Fruit fly (Drosophila melanogaster): ENCODE measurements around the gene CG6015.

CG6015 gene

DNA sequence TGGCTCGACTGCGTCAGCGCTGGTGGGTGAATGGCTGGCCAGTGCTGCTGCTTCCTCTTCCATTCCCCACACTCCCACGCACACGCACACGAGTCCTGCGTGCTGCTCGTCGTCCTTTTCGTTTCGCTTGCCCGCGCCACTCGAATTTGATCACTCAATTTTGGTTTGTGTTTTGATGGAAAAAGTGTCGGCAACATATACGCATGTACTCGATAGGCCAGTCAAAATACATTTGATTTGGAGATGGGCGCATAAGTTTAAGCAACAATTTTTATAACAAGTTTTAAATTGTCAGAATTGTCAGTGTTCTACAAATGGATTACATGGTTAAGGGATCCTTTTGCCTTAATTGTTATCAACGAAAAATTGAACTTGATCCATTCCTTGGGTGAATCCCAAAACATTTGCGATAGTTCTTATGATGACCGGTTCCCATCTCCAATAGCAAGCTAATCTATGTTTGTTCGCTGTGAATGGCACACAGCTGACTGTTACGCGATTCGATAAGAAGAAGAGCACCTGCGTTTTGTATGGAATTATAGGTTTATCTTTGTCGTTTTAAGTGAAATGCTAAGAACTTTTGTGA is 11.0 kb downstream of the CG6015 start, which contains the start of the genes Mitofilin and mRpL35 (continued):
- peak; percentile 50 for TF ChIP-seq OdsH (GFP tag; optimal IDR thresholded peaks at IDR 0.05)
- peak; percentile 63 for TF ChIP-seq esn (GFP tag; optimal IDR thresholded peaks at IDR 0.05)
- peak; percentile 38 for TF ChIP-seq acj6 (GFP tag; optimal IDR thresholded peaks at IDR 0.05)
- TF ChIP-seq CG31627 (GFP tag; optimal IDR thresholded peaks at IDR 0.05): peak; percentile 68
- peak; percentile 2 for TF ChIP-seq CG6792 (GFP tag; optimal IDR thresholded peaks at IDR 0.05)
- peak; percentile 28; the same call in 1 of the 3 replicates for TF ChIP-seq CG6163 (GFP tag; IDR thresholded peaks at IDR 0.05)

DNA sequence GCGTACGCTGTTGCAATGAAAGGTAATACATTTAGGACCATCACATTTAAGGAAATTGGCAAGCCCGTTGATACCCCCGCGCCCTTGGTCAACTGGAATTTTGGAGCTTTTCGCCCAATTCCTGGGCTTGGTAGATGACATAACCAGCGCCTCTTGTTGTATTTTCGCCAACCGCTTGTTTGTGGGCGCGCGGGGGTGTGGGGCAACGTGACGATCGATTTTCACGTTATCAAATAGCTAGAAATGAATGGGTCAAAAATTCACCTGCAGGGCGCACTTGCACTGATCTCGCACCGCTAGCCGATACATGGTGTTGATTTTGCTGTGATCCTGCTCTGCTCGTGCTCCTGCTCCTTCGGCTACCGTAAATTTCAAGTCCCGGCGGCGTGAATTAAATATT is 11.5 kb downstream of the CG6015 start:
- TF ChIP-seq Blimp-1 (GFP tag; optimal IDR thresholded peaks at IDR 0.05): no peak
- no peak for TF ChIP-seq Sox102F (GFP tag; optimal IDR thresholded peaks at IDR 0.05)
- TF ChIP-seq fkh (GFP tag; optimal IDR thresholded peaks at IDR 0.05): no peak
- no peak for TF ChIP-seq CG6808 (GFP tag; optimal IDR thresholded peaks at IDR 0.05)
- TF ChIP-seq CG15336 (GFP tag; IDR thresholded peaks at IDR 0.05): 0 out of 2 replicates have a peak, but pooled peaks have one; percentile 16
- TF ChIP-seq vri (GFP tag; optimal IDR thresholded peaks at IDR 0.05): peak; percentile 90
- no peak for TF ChIP-seq Ets96B (tag; optimal IDR thresholded peaks at IDR 0.05)
- peak; percentile 17 for TF ChIP-seq Eip78C (GFP tag)
- no peak for TF ChIP-seq dac (GFP tag; optimal IDR thresholded peaks at IDR 0.05)
- TF ChIP-seq spab (GFP tag; optimal IDR thresholded peaks at IDR 0.05): no peak

DNA sequence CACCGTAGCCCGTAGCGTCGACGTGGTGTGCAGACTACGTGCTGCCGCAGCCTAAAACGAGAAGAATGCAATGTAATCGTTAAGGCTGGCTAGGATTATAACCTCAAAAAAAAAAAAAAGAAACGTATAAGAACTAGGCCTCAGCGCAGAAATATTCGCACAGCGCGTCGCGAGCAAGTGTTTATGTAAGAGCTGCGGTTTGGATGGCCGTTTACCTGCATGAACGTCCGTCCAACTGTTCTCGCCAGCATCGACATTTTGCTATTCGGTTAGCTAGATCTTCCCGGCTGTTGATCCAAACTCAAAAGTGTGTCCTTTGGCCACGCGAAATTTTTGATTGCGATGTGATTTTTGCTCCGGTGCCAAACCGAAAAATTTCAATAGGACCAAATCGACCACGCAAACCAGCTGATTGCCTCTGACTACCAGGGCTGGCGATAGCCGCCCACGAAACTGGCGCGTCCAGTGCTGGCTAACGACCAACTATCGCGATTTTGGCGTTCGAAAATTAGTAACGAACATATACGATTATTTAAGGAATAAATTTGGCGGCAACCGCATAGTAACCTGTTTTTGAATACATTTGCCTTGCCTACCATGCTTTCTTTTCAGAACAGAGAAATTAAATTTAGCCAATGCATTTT is 15.2 kb downstream of the CG6015 start, which contains the start of gene Idh3b:
Gene Idh3b, minus strand, starts transcription at position 606 of the 644 bp plus-strand sequence.
- TF ChIP-seq cyc (GFP tag; optimal IDR thresholded peaks at IDR 0.05) (peak; percentile 56), CG8319 (GFP tag; optimal IDR thresholded peaks at IDR 0.05) (no peak), Sox15 (GFP tag; optimal IDR thresholded peaks at IDR 0.05) (peak; percentile 16), Ets96B (tag; optimal IDR thresholded peaks at IDR 0.05) (no peak), Hr39 (GFP tag; optimal IDR thresholded peaks at IDR 0.05) (peak; percentile 55), CG11902 (GFP tag; optimal IDR thresholded peaks at IDR 0.05) (peak; percentile 21), CG7368 (GFP tag; optimal IDR thresholded peaks at IDR 0.05) (no peak), CG16779 (tag; optimal IDR thresholded peaks at IDR 0.05) (no peak), CG11294 (GFP tag; IDR thresholded peaks at IDR 0.05) (no peak), lz (GFP tag; optimal IDR thresholded peaks at IDR 0.05) (peak; percentile 62), CG31627 (GFP tag; optimal IDR thresholded peaks at IDR 0.05) (peak; percentile 53), Sox14 (GFP tag; optimal IDR thresholded peaks at IDR 0.05) (peak; percentile 55), CG10631 (GFP tag; optimal IDR thresholded peaks at IDR 0.05) (peak; percentile 10), CG3032 (tag; optimal IDR thresholded peaks at IDR 0.05) (peak; percentile 46), topi (GFP tag; optimal IDR thresholded peaks at IDR 0.05) (peak; percentile 54), CG6163 (GFP tag; IDR thresholded peaks at IDR 0.05) (no peak; the same call in 1 of the 3 replicates), ss (GFP tag; optimal IDR thresholded peaks at IDR 0.05) (peak in 1 of 2 experiments; percentile 26), Ets21C (GFP tag; optimal IDR thresholded peaks at IDR 0.05) (peak; percentile 29), Eip78C (GFP tag) (peak; percentile 76), CG11762 (GFP tag; optimal IDR thresholded peaks at IDR 0.05; ENCODE audit: insufficient read depth) (no peak), CG6808 (GFP tag; optimal IDR thresholded peaks at IDR 0.05) (no peak), CG6792 (GFP tag; optimal IDR thresholded peaks at IDR 0.05) (peak; percentile 29), acj6 (GFP tag; optimal IDR thresholded peaks at IDR 0.05) (peak; percentile 50), dsx (GFP tag; optimal IDR thresholded peaks at IDR 0.05; ENCODE audit: poor library complexity, severe bottlenecking) (peak; percentile 30), esn (GFP tag; optimal IDR thresholded peaks at IDR 0.05) (peak; percentile 64), vri (GFP tag; optimal IDR thresholded peaks at IDR 0.05) (peak; percentile 70)

DNA sequence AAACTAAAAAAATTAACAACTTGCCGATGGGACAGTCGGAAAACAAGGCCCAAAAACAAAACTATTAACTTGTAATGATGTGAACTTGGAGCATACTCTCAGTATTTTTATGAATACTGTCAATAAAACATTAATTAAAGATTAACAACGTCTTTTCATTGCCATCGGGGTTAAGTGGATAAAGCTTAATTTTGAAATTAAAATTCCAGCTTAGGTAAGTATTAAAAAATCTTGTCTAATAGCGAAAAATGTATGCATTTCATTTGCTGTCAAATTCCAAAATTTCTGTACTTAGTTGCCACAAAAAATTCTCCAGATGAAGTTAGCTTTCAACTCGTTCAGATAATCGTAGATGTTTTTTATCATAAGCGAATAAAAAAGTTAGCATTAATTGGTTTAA is 19.7 kb downstream of the CG6015 start, which contains the start of gene Theg:
Gene Theg, plus strand, starts transcription at position 301 of the 400 bp plus-strand sequence.
- TF ChIP-seq Eip93F (GFP tag; optimal IDR thresholded peaks at IDR 0.05) (no peak), Met (GFP tag; optimal IDR thresholded peaks at IDR 0.05) (no peak)

Measured in whole organism, prepupa.